Fruit fly (Drosophila melanogaster) whole organism, embryonic: ENCODE data around the gene CG44004.
A peak's percentile ranks its signal among the peaks of the same experiment; 100 is the strongest.

Source experiments
- ATbp ChIP-seq: fragments of 200-800 bp; sonication (Bioruptor generic); optimal IDR thresholded peaks from 2 replicates; lab custom pipeline; 2017; ENCODE audit warnings: missing biosample characterization, mild to moderate bottlenecking, missing genetic modification characterization, missing genetic modification reagents
- CG10979 ChIP-seq: fragments of 200-800 bp; sonication (Bioruptor generic); optimal IDR thresholded peaks from 2 replicates; lab custom pipeline; 2018; ENCODE audit warnings: missing biosample characterization, mild to moderate bottlenecking, missing genetic modification characterization, moderate library complexity
- CG11093 ChIP-seq: fragments of 200-800 bp; sonication (Bioruptor generic); IDR thresholded peaks from 3 replicates; pipeline ENCODE4 v1.3.6; 2022; ENCODE audit warnings: missing biosample characterization, missing genetic modification characterization
- CG11695 ChIP-seq: fragments of 200-800 bp; sonication (Bioruptor generic); IDR thresholded peaks from 3 replicates; pipeline ENCODE4 v1.3.6; 2022; ENCODE audit warnings: missing biosample characterization, missing genetic modification characterization
- CG12659 ChIP-seq: fragments of 200-800 bp; sonication (Bioruptor generic); optimal IDR thresholded peaks from 3 replicates; lab custom pipeline; 2017; ENCODE audit warnings: mild to moderate bottlenecking, missing biosample characterization, missing genetic modification reagents, missing genetic modification characterization
- CG15073 ChIP-seq: fragments of 200-800 bp; sonication (Bioruptor generic); optimal IDR thresholded peaks from 2 replicates; lab custom pipeline; 2016; ENCODE audit warnings: missing biosample characterization, missing genetic modification characterization
- CG1529 ChIP-seq: fragments of 200-800 bp; sonication (Bioruptor generic); optimal IDR thresholded peaks from 3 replicates; lab custom pipeline; 2018; ENCODE audit warnings: missing biosample characterization, missing genetic modification characterization
- CG17359 ChIP-seq: fragments of 200-800 bp; sonication (Bioruptor generic); optimal IDR thresholded peaks from 3 replicates; lab custom pipeline; 2018; ENCODE audit warnings: missing biosample characterization, mild to moderate bottlenecking, missing genetic modification characterization, moderate library complexity
- CG17802 ChIP-seq: fragments of 200-800 bp; sonication (Bioruptor generic); optimal IDR thresholded peaks from 2 replicates; lab custom pipeline; 2018; ENCODE audit warnings: missing biosample characterization, mild to moderate bottlenecking, missing genetic modification characterization, moderate library complexity
- CG18011 ChIP-seq: fragments of 200-800 bp; sonication (Bioruptor generic); optimal IDR thresholded peaks from 2 replicates; lab custom pipeline; 2017; ENCODE audit warnings: missing biosample characterization, missing genetic modification characterization, mild to moderate bottlenecking, moderate library complexity, missing genotype
- CG18262 ChIP-seq: fragments of 200-800 bp; optimal IDR thresholded peaks from 3 replicates; lab custom pipeline; 2019; ENCODE audit warnings: missing biosample characterization, mild to moderate bottlenecking, missing genetic modification characterization, moderate library complexity
- CG2712 ChIP-seq: fragments of 200-800 bp; optimal IDR thresholded peaks from 3 replicates; lab custom pipeline; 2019; ENCODE audit warnings: missing biosample characterization, mild to moderate bottlenecking, missing genetic modification characterization, moderate library complexity
- CG31441 ChIP-seq: fragments of 200-800 bp; sonication (Bioruptor generic); IDR thresholded peaks from 2 replicates; pipeline ENCODE4 v1.3.6; 2022; ENCODE audit warnings: missing biosample characterization, missing genetic modification characterization
- CG32772 ChIP-seq: fragments of 200-800 bp; sonication (Bioruptor generic); IDR thresholded peaks from 2 replicates; pipeline ENCODE4 v1.3.6; 2022; ENCODE audit warnings: missing biosample characterization, missing genetic modification characterization
- CG3407 ChIP-seq: fragments of 200-800 bp; sonication (Bioruptor generic); optimal IDR thresholded peaks from 2 replicates; lab custom pipeline; 2018; ENCODE audit warnings: missing biosample characterization, mild to moderate bottlenecking, missing genetic modification characterization
- CG3847 ChIP-seq: fragments of 200-800 bp; sonication (Bioruptor generic); IDR thresholded peaks from 2 replicates; pipeline ENCODE4 v1.3.6; 2022; ENCODE audit warnings: missing biosample characterization, missing genetic modification characterization
- CG4360 ChIP-seq: fragments of 200-800 bp; sonication (Bioruptor generic); IDR thresholded peaks from 2 replicates; pipeline ENCODE4 v1.3.6; 2022; ENCODE audit warnings: missing biosample characterization, missing genetic modification characterization
- CG7556 ChIP-seq: fragments of 200-800 bp; sonication (Bioruptor generic); optimal IDR thresholded peaks from 2 replicates; lab custom pipeline; 2017; ENCODE audit warnings: missing biosample characterization, mild to moderate bottlenecking, missing genetic modification characterization
- CG7839 ChIP-seq: fragments of 200-800 bp; sonication (Bioruptor generic); optimal IDR thresholded peaks from 3 replicates; lab custom pipeline; 2018; ENCODE audit warnings: missing biosample characterization, mild to moderate bottlenecking, missing genetic modification characterization, moderate library complexity
- CG9437 ChIP-seq: fragments of 200-800 bp; sonication (Bioruptor generic); optimal IDR thresholded peaks from 2 replicates; lab custom pipeline; 2018; ENCODE audit warnings: missing biosample characterization, mild to moderate bottlenecking, missing genetic modification characterization
- CG9932 ChIP-seq: fragments of 200-800 bp; sonication (Bioruptor generic); IDR thresholded peaks from 2 replicates; pipeline ENCODE4 v1.3.6; 2022; ENCODE audit warnings: missing biosample characterization, missing genetic modification characterization
- CoRest ChIP-seq: fragments of 200-800 bp; sonication (Bioruptor generic); optimal IDR thresholded peaks from 3 replicates; lab custom pipeline; 2018; ENCODE audit warnings: missing biosample characterization, mild to moderate bottlenecking, missing genetic modification characterization, moderate library complexity
- Dad ChIP-seq: fragments of 200-800 bp; sonication (Bioruptor generic); optimal IDR thresholded peaks from 3 replicates; lab custom pipeline; 2016; ENCODE audit warnings: missing biosample characterization, missing genetic modification characterization
- Elba2 ChIP-seq: fragments of 200-800 bp; sonication (Bioruptor generic); optimal IDR thresholded peaks from 3 replicates; lab custom pipeline; 2016; ENCODE audit warnings: missing biosample characterization, missing genetic modification characterization
- Fer2 ChIP-seq: fragments of 200-800 bp; sonication (Bioruptor generic); optimal IDR thresholded peaks from 2 replicates; lab custom pipeline; 2018; ENCODE audit warnings: missing biosample characterization, mild to moderate bottlenecking, missing genetic modification characterization, moderate library complexity
- Hr39 ChIP-seq: fragments of >200 bp; optimal IDR thresholded peaks from 2 replicates; lab custom pipeline; 2017
- Hr51 ChIP-seq, 2 experiments: fragments of 200-800 bp; sonication (Bioruptor generic); optimal IDR thresholded peaks; 2 replicates in 1 of 2; 3 replicates in 1 of 2; lab custom pipeline; 2016 to 2018; ENCODE audit warnings: missing biosample characterization in 2 of 2, missing genetic modification characterization in 2 of 2, mild to moderate bottlenecking in 1 of 2, moderate library complexity in 1 of 2
- Nf-YB ChIP-seq: fragments of 200-800 bp; sonication (Bioruptor generic); optimal IDR thresholded peaks from 3 replicates; lab custom pipeline; 2019; ENCODE audit warnings: missing biosample characterization, mild to moderate bottlenecking, missing genetic modification characterization, moderate library complexity
- Sox100B ChIP-seq: fragments of 200-800 bp; sonication (Bioruptor generic); optimal IDR thresholded peaks from 3 replicates; lab custom pipeline; 2018; ENCODE audit warnings: missing biosample characterization, mild to moderate bottlenecking, missing genetic modification characterization
- Ssrp ChIP-seq: fragments of 200-800 bp; sonication (Bioruptor generic); optimal IDR thresholded peaks from 2 replicates; lab custom pipeline; 2018; ENCODE audit warnings: missing biosample characterization, mild to moderate bottlenecking, missing genetic modification characterization, moderate library complexity
- ara ChIP-seq: fragments of 200-800 bp; sonication (Bioruptor generic); IDR thresholded peaks from 2 replicates; pipeline ENCODE4 v1.3.6; 2022; ENCODE audit warnings: missing biosample characterization, missing genetic modification characterization
- az2 ChIP-seq: fragments of 200-800 bp; sonication (Bioruptor generic); optimal IDR thresholded peaks from 3 replicates; lab custom pipeline; 2016; ENCODE audit warnings: missing biosample characterization, missing genetic modification characterization
- bbx ChIP-seq: fragments of 200-800 bp; sonication (Bioruptor generic); IDR thresholded peaks from 2 replicates; pipeline ENCODE4 v1.3.6; 2022; ENCODE audit warnings: missing biosample characterization, missing genetic modification characterization; ENCODE audit not compliant: partially characterized antibody
- cato ChIP-seq: fragments of 200-800 bp; sonication (Bioruptor generic); optimal IDR thresholded peaks from 2 replicates; lab custom pipeline; 2016; ENCODE audit warnings: missing biosample characterization, missing genetic modification characterization, borderline replicate concordance
- cg ChIP-seq: fragments of 200-800 bp; sonication (Bioruptor generic); optimal IDR thresholded peaks from 3 replicates; lab custom pipeline; 2019; ENCODE audit warnings: missing biosample characterization, mild to moderate bottlenecking, missing genetic modification characterization, moderate library complexity
- dmrt99B ChIP-seq: fragments of 200-800 bp; sonication (Bioruptor generic); optimal IDR thresholded peaks from 2 replicates; lab custom pipeline; 2018; ENCODE audit warnings: missing biosample characterization, mild to moderate bottlenecking, missing genetic modification characterization, moderate library complexity
- dpn ChIP-seq, 2 experiments: fragments of 200-800 bp; sonication (Bioruptor generic); optimal IDR thresholded peaks; 3 replicates each; lab custom pipeline; 2016; ENCODE audit warnings: missing biosample characterization in 2 of 2, missing genetic modification characterization in 2 of 2
- gcm ChIP-seq: fragments of 200-800 bp; sonication (Bioruptor generic); optimal IDR thresholded peaks from 2 replicates; lab custom pipeline; 2019; ENCODE audit warnings: missing biosample characterization, mild to moderate bottlenecking, missing genetic modification characterization, moderate library complexity
- hth ChIP-seq: fragments of >200 bp; optimal IDR thresholded peaks from 2 replicates; lab custom pipeline; 2017; ENCODE audit warnings: inconsistent platforms
- ken ChIP-seq: fragments of 200-800 bp; sonication (Bioruptor generic); IDR thresholded peaks from 3 replicates; pipeline ENCODE4 v1.3.6; 2022; ENCODE audit warnings: missing biosample characterization, missing genetic modification characterization
- kni ChIP-seq: fragments of 200-800 bp; sonication (Bioruptor generic); optimal IDR thresholded peaks from 3 replicates; lab custom pipeline; 2017; ENCODE audit warnings: mild to moderate bottlenecking, missing biosample characterization, missing genetic modification reagents, missing genetic modification characterization
- lola ChIP-seq, 3 experiments: fragments of >200 bp in 2 of 3; fragments of 200-800 bp in 1 of 3; sonication (Bioruptor generic) in 1 of 3; optimal IDR thresholded peaks; 2 replicates each; lab custom pipeline; 2017 to 2019; ENCODE audit warnings: missing biosample characterization in 3 of 3, missing genetic modification characterization in 3 of 3, mild to moderate bottlenecking in 1 of 3, moderate library complexity in 1 of 3
- mirr ChIP-seq: fragments of 200-800 bp; sonication (Bioruptor generic); optimal IDR thresholded peaks from 3 replicates; lab custom pipeline; 2018; ENCODE audit warnings: missing biosample characterization, mild to moderate bottlenecking, missing genetic modification characterization
- pho ChIP-seq: fragments of 200-800 bp; sonication (Bioruptor generic); optimal IDR thresholded peaks from 2 replicates; lab custom pipeline; 2016; ENCODE audit warnings: missing biosample characterization, missing genetic modification characterization
- phol ChIP-seq: fragments of 200-800 bp; sonication (Bioruptor generic); optimal IDR thresholded peaks from 3 replicates; lab custom pipeline; 2018; ENCODE audit warnings: missing biosample characterization, mild to moderate bottlenecking, missing genetic modification characterization, moderate library complexity
- sc ChIP-seq, 3 experiments: fragments of >200 bp in 2 of 3; fragments of 200-800 bp in 1 of 3; sonication (Bioruptor generic) in 1 of 3; optimal IDR thresholded peaks; 2 replicates in 2 of 3; 3 replicates in 1 of 3; lab custom pipeline; 2017; ENCODE audit warnings: mild to moderate bottlenecking in 1 of 3, missing biosample characterization in 1 of 3, missing genetic modification characterization in 1 of 3, missing genetic modification reagents in 1 of 3
- sisA ChIP-seq: fragments of 200-800 bp; sonication (Bioruptor generic); IDR thresholded peaks from 2 replicates; pipeline ENCODE4 v1.3.6; 2022; ENCODE audit warnings: missing biosample characterization, missing genetic modification characterization
- trem ChIP-seq: fragments of 200-800 bp; optimal IDR thresholded peaks from 3 replicates; lab custom pipeline; 2019; ENCODE audit warnings: missing biosample characterization, mild to moderate bottlenecking, missing genetic modification characterization, moderate library complexity
- trh ChIP-seq: fragments of 200-800 bp; sonication (Bioruptor generic); optimal IDR thresholded peaks from 2 replicates; lab custom pipeline; 2016; ENCODE audit warnings: missing biosample characterization, missing genetic modification characterization
- zf30C ChIP-seq: fragments of 200-800 bp; sonication (Bioruptor generic); optimal IDR thresholded peaks from 3 replicates; lab custom pipeline; 2018; ENCODE audit warnings: missing biosample characterization, mild to moderate bottlenecking, missing genetic modification characterization

CG44004 gene

dm6 chr3L:18102161-18102565, 28.5 kb upstream of the CG44004 start (continued):
- no peak for TF ChIP-seq Hr39
- TF ChIP-seq CG31441 (GFP tag; lab: Robert Waterston, UW), result peak; percentile 59
- peak in 1 of 2 experiments; percentile 27 for TF ChIP-seq Hr51 (GFP tag; optimal IDR thresholded peaks at IDR 0.05; lab: Kevin White, UChicago)
- peak; percentile 65 for TF ChIP-seq phol (tag; lab: Kevin White, UChicago)
- peak; percentile 76 for TF ChIP-seq kni (GFP tag; lab: Kevin White, UChicago)
- peak; percentile 1 for TF ChIP-seq az2 (GFP tag; lab: Kevin White, UChicago)
- peak; percentile 38 for TF ChIP-seq gcm
- TF ChIP-seq CG18011 (GFP tag; lab: Kevin White, UChicago), result no peak
- no peak for TF ChIP-seq bbx
- TF ChIP-seq Fer2, result no peak
- TF ChIP-seq CG4360 (GFP tag; lab: Robert Waterston, UW), result peak; percentile 32; the same call in 1 of the 2 replicates
- peak; percentile 27 for TF ChIP-seq CG9437 (GFP tag; lab: Kevin White, UChicago)
- no peak for TF ChIP-seq cato (GFP tag; lab: Kevin White, UChicago)
- no peak for TF ChIP-seq Elba2 (GFP tag; lab: Kevin White, UChicago)
- TF ChIP-seq dmrt99B (tag; lab: Kevin White, UChicago), result peak; percentile 50
- TF ChIP-seq hth (lab: Kevin White, UChicago), result no peak
- TF ChIP-seq ATbp (GFP tag; lab: Kevin White, UChicago), result peak; percentile 53
- TF ChIP-seq CG7556 (GFP tag; lab: Kevin White, UChicago), result peak; percentile 51
- TF ChIP-seq dpn (GFP tag; optimal IDR thresholded peaks at IDR 0.05; lab: Kevin White, UChicago), result no peak
- peak; percentile 58 for TF ChIP-seq Ssrp (tag; lab: Kevin White, UChicago)
- TF ChIP-seq CG7839 (tag; lab: Kevin White, UChicago), result peak; percentile 61
- no peak for TF ChIP-seq CG12659 (GFP tag; lab: Kevin White, UChicago)
- no peak for TF ChIP-seq pho
- no peak for TF ChIP-seq ara
- no peak for TF ChIP-seq mirr (GFP tag; lab: Kevin White, UChicago)
- TF ChIP-seq sisA (GFP tag; lab: Robert Waterston, UW), result no peak
- TF ChIP-seq lola (GFP tag; optimal IDR thresholded peaks at IDR 0.05; lab: Kevin White, UChicago), result peak in 1 of 3 experiments; percentile 73
- TF ChIP-seq trh (GFP tag; lab: Kevin White, UChicago), result no peak
- peak; percentile 59 for TF ChIP-seq CoRest (tag; lab: Kevin White, UChicago)
- no peak for TF ChIP-seq CG11093 (GFP tag; lab: Robert Waterston, UW)
- TF ChIP-seq Sox100B, result peak; percentile 69
- TF ChIP-seq Dad, result no peak
- no peak for TF ChIP-seq CG11695 (GFP tag; lab: Robert Waterston, UW)
- TF ChIP-seq cg, result peak; percentile 39
- TF ChIP-seq CG9932 (GFP tag; lab: Robert Waterston, UW), result no peak
- no peak for TF ChIP-seq sc (optimal IDR thresholded peaks at IDR 0.05; lab: Kevin White, UChicago)
- no peak for TF ChIP-seq sc (GFP tag; optimal IDR thresholded peaks at IDR 0.05; lab: Kevin White, UChicago)
- no peak for TF ChIP-seq CG3847 (GFP tag; lab: Robert Waterston, UW)
- no peak for TF ChIP-seq CG32772 (GFP tag; lab: Robert Waterston, UW)
- peak; percentile 10 for TF ChIP-seq Nf-YB (GFP tag; lab: Kevin White, UChicago)
- TF ChIP-seq CG15073, result no peak
- TF ChIP-seq ken, result no peak
- peak; percentile 74 for TF ChIP-seq zf30C (GFP tag; lab: Kevin White, UChicago)
- no peak for TF ChIP-seq CG17802 (tag; lab: Kevin White, UChicago)
- no peak for TF ChIP-seq CG3407 (GFP tag; lab: Kevin White, UChicago)
- peak; percentile 45 for TF ChIP-seq trem
- TF ChIP-seq CG2712 (tag; lab: Kevin White, UChicago), result peak; percentile 81
- peak; percentile 80 for TF ChIP-seq CG10979 (tag; lab: Kevin White, UChicago)
- no peak for TF ChIP-seq CG1529
- peak; percentile 83 for TF ChIP-seq CG18262 (tag; lab: Kevin White, UChicago)
- TF ChIP-seq CG17359 (tag; lab: Kevin White, UChicago), result peak; percentile 4
